Worm (Caenorhabditis elegans) whole organism, L4 larva: ENCODE data around the gene C04E6.8.

Experiments
- D1046.2 ChIP-seq: fragments of 200-800 bp; sonication (Bioruptor generic); IDR thresholded peaks from 2 replicates; pipeline ENCODE4 v1.3.6; 2022; ENCODE audit warnings: missing genetic modification characterization, missing compliant biosample characterization
- F37D6.2 ChIP-seq: sonication (generic microtip); optimal IDR thresholded peaks from 2 replicates; lab custom pipeline; 2016; ENCODE audit warnings: mild to moderate bottlenecking, missing genetic modification characterization, missing compliant biosample characterization
- F44E2.7 ChIP-seq: fragments of 200-800 bp; sonication (Bioruptor generic); IDR thresholded peaks from 2 replicates; pipeline ENCODE4 v2.1.2; 2022; ENCODE audit warnings: missing genetic modification characterization, missing compliant biosample characterization
- F49E8.2 ChIP-seq: sonication (generic microtip); optimal IDR thresholded peaks from 2 replicates; lab custom pipeline; 2016; ENCODE audit warnings: missing compliant biosample characterization, mild to moderate bottlenecking, missing genetic modification characterization, borderline replicate concordance
- T26A8.4 ChIP-seq: fragments of 200-800 bp; sonication (Bioruptor generic); IDR thresholded peaks from 2 replicates; pipeline ENCODE4 v1.3.6; 2022; ENCODE audit warnings: missing genetic modification characterization, missing compliant biosample characterization
- Y105C5A.15 ChIP-seq: fragments of 200-800 bp; sonication (Bioruptor generic); IDR thresholded peaks from 2 replicates; pipeline ENCODE4 v1.3.6; 2022; ENCODE audit warnings: missing genetic modification characterization, missing compliant biosample characterization
- aly-2 ChIP-seq: sonication (generic microtip); optimal IDR thresholded peaks from 2 replicates; lab custom pipeline; 2018; ENCODE audit warnings: missing biosample characterization, missing genetic modification characterization
- cey-2 ChIP-seq: sonication (generic microtip); optimal IDR thresholded peaks from 3 replicates; lab custom pipeline; 2017; ENCODE audit warnings: missing genetic modification characterization, mild to moderate bottlenecking, missing compliant biosample characterization, antibody characterized with exemption, borderline replicate concordance; ENCODE audit not compliant: insufficient read depth
- ctbp-1 ChIP-seq: fragments of 200-800 bp; sonication (Bioruptor generic); IDR thresholded peaks from 2 replicates; pipeline ENCODE4 v1.3.6; 2022; ENCODE audit warnings: missing genetic modification reagents, missing genetic modification characterization, missing compliant biosample characterization
- daf-16 ChIP-seq, 3 experiments: sonication (generic microtip); optimal IDR thresholded peaks; 2 replicates each; lab custom pipeline; 2016 to 2017; ENCODE audit warnings: missing genetic modification characterization in 3 of 3, missing genetic modification reagents in 3 of 3, mild to moderate bottlenecking in 2 of 3, missing compliant biosample characterization in 2 of 3, missing biosample characterization in 1 of 3, moderate library complexity in 1 of 3
- dmd-6 ChIP-seq: fragments of 200-800 bp; sonication (Bioruptor generic); IDR thresholded peaks from 2 replicates; pipeline ENCODE4 v1.3.6; 2022; ENCODE audit warnings: missing genetic modification reagents, missing genetic modification characterization, missing compliant biosample characterization
- dmd-9 ChIP-seq: fragments of 200-800 bp; sonication (Bioruptor generic); IDR thresholded peaks from 2 replicates; pipeline ENCODE4 v1.3.6; 2022; ENCODE audit warnings: missing genetic modification reagents, missing genetic modification characterization, missing compliant biosample characterization
- dpl-1 ChIP-seq: fragments of 150-350 bp; optimal IDR thresholded peaks from 2 replicates; lab custom pipeline; 2014; ENCODE audit warnings: missing biosample characterization, missing genetic modification reagents, missing genetic modification characterization
- egl-43 ChIP-seq: fragments of 200-800 bp; sonication (Bioruptor generic); IDR thresholded peaks from 2 replicates; pipeline ENCODE4 v1.3.6; 2022; ENCODE audit warnings: missing genetic modification reagents, missing genetic modification characterization, missing compliant biosample characterization
- hif-1 ChIP-seq, 2 experiments: sonication (generic microtip); optimal IDR thresholded peaks; 2 replicates each; lab custom pipeline; 2016 to 2017; ENCODE audit warnings: missing compliant biosample characterization in 2 of 2, missing genetic modification characterization in 2 of 2, missing genetic modification reagents in 2 of 2, missing genotype in 2 of 2, mild to moderate bottlenecking in 1 of 2
- hlh-11 ChIP-seq: fragments of 200-800 bp; sonication (Bioruptor generic); optimal IDR thresholded peaks from 2 replicates; lab custom pipeline; 2018; ENCODE audit warnings: mild to moderate bottlenecking, missing genetic modification characterization, missing compliant biosample characterization
- hmg-1.1 ChIP-seq: fragments of 200-800 bp; sonication (Bioruptor generic); IDR thresholded peaks from 2 replicates; pipeline ENCODE4 v1.3.6; 2022; ENCODE audit warnings: missing genetic modification reagents, missing genetic modification characterization, missing compliant biosample characterization
- jun-1 ChIP-seq: fragments of 150-350 bp; optimal IDR thresholded peaks from 2 replicates; lab custom pipeline; 2014; ENCODE audit warnings: missing biosample characterization, missing genetic modification reagents, missing genetic modification characterization
- lin-15B ChIP-seq: fragments of 150-350 bp; sonication (generic microtip); optimal IDR thresholded peaks from 3 replicates; lab custom pipeline; 2014; ENCODE audit warnings: missing biosample characterization, missing genetic modification characterization
- lin-29 ChIP-seq: fragments of 200-800 bp; sonication (Bioruptor generic); IDR thresholded peaks from 2 replicates; pipeline ENCODE4 v1.3.6; 2022; ENCODE audit warnings: missing genetic modification reagents, missing genetic modification characterization, missing compliant biosample characterization
- lin-38 ChIP-seq: fragments of 200-800 bp; sonication (Bioruptor generic); IDR thresholded peaks from 2 replicates; pipeline ENCODE4 v1.3.6; 2022; ENCODE audit warnings: missing genetic modification reagents, missing genetic modification characterization, missing compliant biosample characterization
- lin-39 ChIP-seq: fragments of 150-350 bp; optimal IDR thresholded peaks from 2 replicates; lab custom pipeline; 2014; ENCODE audit warnings: missing biosample characterization, missing genetic modification reagents, missing genetic modification characterization
- lir-3 ChIP-seq: sonication (generic microtip); optimal IDR thresholded peaks from 2 replicates; lab custom pipeline; 2016; ENCODE audit warnings: mild to moderate bottlenecking, missing genetic modification characterization, missing compliant biosample characterization
- lsy-2 ChIP-seq, 2 experiments: fragments of 150-350 bp in 1 of 2; sonication (generic microtip) in 1 of 2; optimal IDR thresholded peaks; 2 replicates each; lab custom pipeline; 2014 to 2017; ENCODE audit warnings: missing biosample characterization in 2 of 2, missing genetic modification characterization in 2 of 2
- madf-5 ChIP-seq, 2 experiments: fragments of 200-800 bp; sonication (Bioruptor generic); IDR thresholded peaks; 2 replicates each; pipeline ENCODE4 v1.3.6; 2022; ENCODE audit warnings: missing compliant biosample characterization in 2 of 2, missing genetic modification characterization in 2 of 2
- madf-9 ChIP-seq: fragments of 200-800 bp; sonication (Bioruptor generic); conservative IDR thresholded peaks from 2 replicates; pipeline ENCODE4 v1.3.6; 2022; ENCODE audit warnings: missing genetic modification reagents, missing genetic modification characterization, missing compliant biosample characterization
- mxl-2 ChIP-seq: fragments of 200-800 bp; sonication (Bioruptor generic); conservative IDR thresholded peaks from 2 replicates; pipeline ENCODE4 v1.3.6; 2022; ENCODE audit warnings: missing genetic modification reagents, missing genetic modification characterization, missing compliant biosample characterization
- nhr-10 ChIP-seq: fragments of 150-350 bp; optimal IDR thresholded peaks from 2 replicates; lab custom pipeline; 2014; ENCODE audit warnings: missing biosample characterization, missing genetic modification characterization
- nhr-102 ChIP-seq: sonication (generic microtip); optimal IDR thresholded peaks from 2 replicates; lab custom pipeline; 2016; ENCODE audit warnings: mild to moderate bottlenecking, missing genetic modification characterization, moderate library complexity, missing compliant biosample characterization
- nhr-11 ChIP-seq: fragments of 150-350 bp; optimal IDR thresholded peaks from 2 replicates; lab custom pipeline; 2014; ENCODE audit warnings: missing biosample characterization, missing genetic modification characterization
- nhr-111 ChIP-seq: fragments of 200-800 bp; sonication (Bioruptor generic); optimal IDR thresholded peaks from 2 replicates; lab custom pipeline; 2018; ENCODE audit warnings: mild to moderate bottlenecking, missing genetic modification characterization, missing compliant biosample characterization
- nhr-28 ChIP-seq: fragments of 150-350 bp; optimal IDR thresholded peaks from 2 replicates; lab custom pipeline; 2014; ENCODE audit warnings: missing biosample characterization, missing genetic modification characterization
- nhr-41 ChIP-seq: fragments of 200-800 bp; sonication (Bioruptor generic); IDR thresholded peaks from 2 replicates; pipeline ENCODE4 v1.3.6; 2022; ENCODE audit warnings: missing genetic modification reagents, missing genetic modification characterization, missing compliant biosample characterization
- nhr-42 ChIP-seq: fragments of 200-800 bp; sonication (Bioruptor generic); IDR thresholded peaks from 2 replicates; pipeline ENCODE4 v1.3.6; 2022; ENCODE audit warnings: missing genetic modification characterization, missing compliant biosample characterization
- nhr-6 ChIP-seq: fragments of 150-350 bp; optimal IDR thresholded peaks from 2 replicates; lab custom pipeline; 2014; ENCODE audit warnings: missing biosample characterization, missing genetic modification characterization
- nhr-76 ChIP-seq: fragments of 150-350 bp; optimal IDR thresholded peaks from 2 replicates; lab custom pipeline; 2014; ENCODE audit warnings: missing biosample characterization, missing genetic modification characterization
- php-3 ChIP-seq: fragments of 200-800 bp; sonication (Bioruptor generic); IDR thresholded peaks from 2 replicates; pipeline ENCODE4 v1.3.6; 2022; ENCODE audit warnings: missing genetic modification reagents, missing genetic modification characterization, missing compliant biosample characterization
- pqm-1 ChIP-seq: sonication (generic microtip); optimal IDR thresholded peaks from 2 replicates; lab custom pipeline; 2017; ENCODE audit warnings: missing biosample characterization, missing genetic modification characterization
- rbr-2 ChIP-seq: sonication (generic microtip); optimal IDR thresholded peaks from 2 replicates; lab custom pipeline; 2016; ENCODE audit warnings: missing genotype, missing genetic modification characterization, missing compliant biosample characterization
- tag-97 ChIP-seq: fragments of 200-800 bp; sonication (Bioruptor generic); IDR thresholded peaks from 2 replicates; pipeline ENCODE4 v1.3.6; 2022; ENCODE audit warnings: missing genetic modification characterization, missing compliant biosample characterization
- unc-130 ChIP-seq: sonication (generic microtip); optimal IDR thresholded peaks from 2 replicates; lab custom pipeline; 2016; ENCODE audit warnings: missing genetic modification reagents, missing genetic modification characterization, missing compliant biosample characterization
- unc-39 ChIP-seq: sonication (generic microtip); optimal IDR thresholded peaks from 2 replicates; lab custom pipeline; 2017; ENCODE audit warnings: missing biosample characterization, missing genetic modification characterization
- unc-62 ChIP-seq, 3 experiments: fragments of 150-350 bp in 1 of 3; sonication (generic microtip); optimal IDR thresholded peaks in 2 of 3; peaks in 1 of 3; 1 replicate in 1 of 3; 2 replicates in 2 of 3; lab custom pipeline; 2014 to 2017; ENCODE audit warnings: missing biosample characterization in 3 of 3, missing genetic modification characterization in 3 of 3, missing genetic modification reagents in 3 of 3, missing genotype in 1 of 3
- zip-2 ChIP-seq: fragments of 150-350 bp; optimal IDR thresholded peaks from 2 replicates; lab custom pipeline; 2014; ENCODE audit warnings: missing biosample characterization, missing genetic modification characterization

Gene C04E6.8

ce11 chrV:5843415-5844337 is 40.0 kb downstream of the C04E6.8 start (continued):
- TF ChIP-seq nhr-111 (GFP tag; lab: Kevin White, UChicago) (no peak), nhr-102 (tag; lab: Kevin White, UChicago) (peak; percentile 39), unc-62 (GFP tag; optimal IDR thresholded peaks at IDR 0.05 in 1 of 2; lab: Kevin White, UChicago) (peak in 1 of 2 experiments; percentile 95), unc-62 (tag; optimal IDR thresholded peaks at IDR 0.05; lab: Kevin White, UChicago) (no peak), cey-2 (tag; lab: Kevin White, UChicago) (no peak), daf-16 (GFP tag; optimal IDR thresholded peaks at IDR 0.05; lab: Kevin White, UChicago) (no peak), daf-16 (tag; optimal IDR thresholded peaks at IDR 0.05; lab: Kevin White, UChicago) (peak; percentile 72), tag-97 (GFP tag; lab: Robert Waterston, UW) (no peak), T26A8.4 (GFP tag; lab: Robert Waterston, UW) (peak; percentile 10; the same call in 1 of the 2 replicates), nhr-10 (tag; lab: Kevin White, UChicago) (no peak), egl-43 (GFP tag; lab: Robert Waterston, UW) (peak; percentile 59; the same call in 1 of the 2 replicates), nhr-42 (GFP tag; lab: Robert Waterston, UW) (0 out of 2 replicates have a peak, but pooled peaks have one; percentile 30), F37D6.2 (tag; lab: Kevin White, UChicago) (no peak), aly-2 (tag; lab: Kevin White, UChicago) (no peak), mxl-2 (GFP tag; lab: Robert Waterston, UW) (0 out of 2 replicates have a peak, but pooled peaks have one; percentile 4), nhr-76 (tag; lab: Kevin White, UChicago) (no peak), dpl-1 (GFP tag; lab: Kevin White, UChicago) (no peak), lin-15B (no peak), lin-39 (no peak), nhr-6 (tag; lab: Kevin White, UChicago) (peak; percentile 5), jun-1 (tag; lab: Kevin White, UChicago) (no peak), lin-38 (peak; percentile 4; the same call in 1 of the 2 replicates)

DNA sequence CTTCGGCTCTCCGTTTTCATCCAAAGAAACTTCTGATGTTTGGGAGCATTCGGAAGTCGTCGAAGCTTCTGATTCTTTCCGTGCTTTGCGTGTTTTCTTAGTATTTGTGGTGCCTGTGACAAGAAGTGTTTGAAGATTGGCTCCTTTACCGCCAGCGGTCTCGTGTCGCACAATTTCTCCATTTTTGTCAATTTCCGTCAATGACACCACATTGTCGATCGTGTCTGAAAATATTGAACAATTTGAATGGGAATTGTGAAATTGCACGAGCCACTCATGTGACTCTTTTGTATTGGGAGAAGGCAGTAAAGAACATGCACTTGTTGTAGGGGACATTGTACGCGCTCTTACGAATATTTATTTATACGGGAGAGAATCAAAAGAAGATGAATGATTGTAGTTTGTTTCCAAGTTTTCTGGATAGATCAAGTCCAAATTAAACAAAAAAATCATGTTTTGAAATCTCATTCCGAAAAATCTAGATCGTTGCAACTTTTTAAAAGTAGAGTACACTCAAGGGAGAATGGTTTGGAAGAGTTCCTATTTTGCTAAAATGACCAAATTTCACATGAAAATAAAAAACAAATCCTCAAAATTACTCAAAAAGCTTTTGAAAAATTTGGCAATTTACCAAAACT is 41.0 kb downstream of the C04E6.8 start:
- peak; percentile 67 for TF ChIP-seq nhr-28
- TF ChIP-seq lin-15B: no peak
- peak; percentile 26 for TF ChIP-seq dmd-6 (GFP tag; lab: Robert Waterston, UW)
- TF ChIP-seq hlh-11: peak; percentile 57
- TF ChIP-seq lin-29 (GFP tag; lab: Robert Waterston, UW): no peak
- TF ChIP-seq madf-5 (GFP tag; IDR thresholded peaks at IDR 0.05; lab: Robert Waterston, UW): 0 out of 4 replicates have a peak, but pooled peaks of 1 of the 2 experiments have one; percentile 42
- TF ChIP-seq nhr-11 (tag; lab: Kevin White, UChicago): no peak
- TF ChIP-seq lsy-2 (tag; optimal IDR thresholded peaks at IDR 0.05; lab: Kevin White, UChicago): no peak
- TF ChIP-seq php-3 (GFP tag; lab: Robert Waterston, UW): peak; percentile 41; the same call in 1 of the 2 replicates
- no peak for TF ChIP-seq zip-2 (tag; lab: Kevin White, UChicago)
- no peak for TF ChIP-seq unc-39 (tag; lab: Kevin White, UChicago)
- TF ChIP-seq mxl-2 (GFP tag; lab: Robert Waterston, UW): 0 out of 2 replicates have a peak, but pooled peaks have one; percentile 30
- no peak for TF ChIP-seq F44E2.7 (GFP tag; lab: Robert Waterston, UW)
- TF ChIP-seq F49E8.2 (tag; lab: Kevin White, UChicago): no peak
- peak in 1 of 2 experiments; percentile 59 for TF ChIP-seq hif-1 (tag; optimal IDR thresholded peaks at IDR 0.05; lab: Kevin White, UChicago)
- TF ChIP-seq D1046.2 (GFP tag; lab: Robert Waterston, UW): 0 out of 2 replicates have a peak, but pooled peaks have one; percentile 31
- TF ChIP-seq nhr-10 (tag; lab: Kevin White, UChicago): no peak
- TF ChIP-seq rbr-2 (tag; lab: Kevin White, UChicago): no peak
- no peak for TF ChIP-seq Y105C5A.15 (GFP tag; lab: Robert Waterston, UW)
- TF ChIP-seq dmd-9: peak; percentile 34; the same call in 1 of the 2 replicates
- TF ChIP-seq lir-3 (tag; lab: Kevin White, UChicago): no peak
- no peak for TF ChIP-seq ctbp-1
- no peak for TF ChIP-seq pqm-1 (tag; lab: Kevin White, UChicago)
- TF ChIP-seq T26A8.4 (GFP tag; lab: Robert Waterston, UW): no peak; the same call in 1 of the 2 replicates
- TF ChIP-seq nhr-41 (GFP tag; lab: Robert Waterston, UW): no peak
- no peak for TF ChIP-seq aly-2 (tag; lab: Kevin White, UChicago)
- TF ChIP-seq unc-130 (GFP tag; lab: Kevin White, UChicago): no peak
- TF ChIP-seq hmg-1.1 (GFP tag; lab: Robert Waterston, UW): no peak
- TF ChIP-seq madf-9 (GFP tag; lab: Robert Waterston, UW): no peak
- TF ChIP-seq dpl-1 (GFP tag; lab: Kevin White, UChicago): no peak
